Fruit fly (Drosophila melanogaster) whole organism, adult: ENCODE data around the gene mRpL51.
A peak's percentile ranks its signal among the peaks of the same experiment; 100 is the strongest.

Source experiments
- CG11617 ChIP-seq: fragments of 200-800 bp; sonication (Bioruptor generic); optimal IDR thresholded peaks from 2 replicates; lab custom pipeline; 2017; ENCODE audit warnings: mild to moderate bottlenecking, missing biosample characterization, missing genetic modification reagents, missing genetic modification characterization
- CG12768 ChIP-seq: fragments of 200-800 bp; sonication (Bioruptor generic); optimal IDR thresholded peaks from 2 replicates; lab custom pipeline; 2017; ENCODE audit warnings: missing biosample characterization, missing genetic modification characterization, mild to moderate bottlenecking, moderate library complexity, missing genetic modification reagents
- CG14711 ChIP-seq: fragments of 200-800 bp; sonication (Bioruptor generic); optimal IDR thresholded peaks from 2 replicates; lab custom pipeline; 2018; ENCODE audit warnings: missing biosample characterization, mild to moderate bottlenecking, missing genetic modification characterization, moderate library complexity
- CG1620 ChIP-seq: fragments of 200-800 bp; sonication (Bioruptor generic); optimal IDR thresholded peaks from 2 replicates; lab custom pipeline; 2016; ENCODE audit warnings: missing biosample characterization, missing genetic modification characterization
- CG33017 ChIP-seq: fragments of 200-800 bp; sonication (Bioruptor generic); optimal IDR thresholded peaks from 2 replicates; lab custom pipeline; 2018; ENCODE audit warnings: missing biosample characterization, mild to moderate bottlenecking, missing genetic modification characterization, moderate library complexity
- CG5204 ChIP-seq: fragments of 200-800 bp; sonication (Bioruptor generic); optimal IDR thresholded peaks from 2 replicates; lab custom pipeline; 2016; ENCODE audit warnings: missing biosample characterization, missing genetic modification characterization
- CG7045 ChIP-seq: fragments of 200-800 bp; sonication (Bioruptor generic); optimal IDR thresholded peaks from 2 replicates; lab custom pipeline; 2017; ENCODE audit warnings: missing biosample characterization, mild to moderate bottlenecking, missing genetic modification characterization
- CG7101 ChIP-seq: fragments of 200-800 bp; sonication (Bioruptor generic); optimal IDR thresholded peaks from 2 replicates; lab custom pipeline; 2018; ENCODE audit warnings: missing biosample characterization, mild to moderate bottlenecking, missing genetic modification characterization, moderate library complexity
- Clk ChIP-seq: fragments of 200-800 bp; sonication (Bioruptor generic); optimal IDR thresholded peaks from 2 replicates; lab custom pipeline; 2017; ENCODE audit warnings: missing biosample characterization, missing genetic modification characterization
- Crg-1 ChIP-seq: fragments of 200-800 bp; sonication (Bioruptor generic); optimal IDR thresholded peaks from 2 replicates; lab custom pipeline; 2016; ENCODE audit warnings: missing biosample characterization, missing genetic modification characterization
- Hr96 ChIP-seq: fragments of 200-800 bp; sonication (Bioruptor generic); optimal IDR thresholded peaks from 2 replicates; lab custom pipeline; 2016; ENCODE audit warnings: missing biosample characterization, missing genetic modification characterization
- Mnt ChIP-seq: fragments of 200-800 bp; sonication (Bioruptor generic); optimal IDR thresholded peaks from 2 replicates; lab custom pipeline; 2016; ENCODE audit warnings: missing biosample characterization, mild to moderate bottlenecking, missing genetic modification characterization
- bab1 ChIP-seq: fragments of 200-800 bp; sonication (Bioruptor generic); optimal IDR thresholded peaks from 3 replicates; lab custom pipeline; 2019; ENCODE audit warnings: missing biosample characterization, mild to moderate bottlenecking, missing genetic modification characterization, moderate library complexity
- cic ChIP-seq: fragments of 200-800 bp; sonication (Bioruptor generic); optimal IDR thresholded peaks from 2 replicates; lab custom pipeline; 2017; ENCODE audit warnings: missing biosample characterization, mild to moderate bottlenecking, missing genetic modification characterization, moderate library complexity
- cnc ChIP-seq, 2 experiments: fragments of >200 bp; optimal IDR thresholded peaks; 2 replicates each; lab custom pipeline; 2017
- kay ChIP-seq: fragments of 200-800 bp; sonication (Bioruptor generic); peaks from one replicate; lab custom pipeline; 2016; ENCODE audit warnings: missing biosample characterization, missing genetic modification characterization, borderline replicate concordance
- ovo ChIP-seq: fragments of 200-800 bp; sonication (Bioruptor generic); optimal IDR thresholded peaks from 2 replicates; lab custom pipeline; 2016; ENCODE audit warnings: missing biosample characterization, missing genetic modification characterization
- pad ChIP-seq: fragments of 200-800 bp; sonication (Bioruptor generic); optimal IDR thresholded peaks from 3 replicates; lab custom pipeline; 2017; ENCODE audit warnings: missing biosample characterization, missing genetic modification characterization, mild to moderate bottlenecking, moderate library complexity, missing genetic modification reagents
- tj ChIP-seq: fragments of 200-800 bp; sonication (Bioruptor generic); optimal IDR thresholded peaks from 3 replicates; lab custom pipeline; 2017; ENCODE audit warnings: missing biosample characterization, mild to moderate bottlenecking, missing genetic modification characterization, moderate library complexity
- toe ChIP-seq: fragments of 200-800 bp; sonication (Bioruptor generic); optimal IDR thresholded peaks from 2 replicates; lab custom pipeline; 2016; ENCODE audit warnings: missing biosample characterization, missing genetic modification characterization

The mRpL51 gene

dm6 chr2L:8506729-8507128 lies 10.5 kb downstream of the mRpL51 start, which contains the start of gene Dh31:
Gene Dh31, minus strand, starts transcription at chr2L:8506845.
- TF ChIP-seq Crg-1 (GFP tag; lab: Kevin White, UChicago) (no peak), CG33017 (tag; lab: Kevin White, UChicago) (no peak)

DNA sequence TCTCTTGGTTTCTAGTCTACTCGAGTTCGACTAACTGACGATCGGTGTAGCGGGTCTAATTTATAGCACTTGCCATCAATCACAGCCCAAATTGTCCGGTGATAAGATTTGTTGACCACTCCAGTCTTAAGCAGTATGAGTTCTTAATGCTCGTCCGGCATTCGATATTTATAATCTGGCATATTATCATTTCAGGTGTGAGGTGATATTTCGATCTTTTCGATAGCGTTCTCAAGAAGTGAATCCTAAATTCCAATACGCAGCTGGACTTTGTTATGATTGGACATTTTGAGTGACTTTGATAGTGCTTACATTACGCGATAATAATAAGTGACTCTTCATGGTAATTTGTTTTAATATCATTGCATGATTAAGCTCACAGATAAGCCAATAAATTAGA lies 20.9 kb downstream of the mRpL51 start, which contains the start of gene Bace:
TSS of gene Bace (minus strand) at position 39 of the 400 bp plus-strand sequence.
- no peak for TF ChIP-seq CG33017 (tag; lab: Kevin White, UChicago)
- no peak for TF ChIP-seq bab1 (GFP tag; lab: Kevin White, UChicago)
- TF ChIP-seq CG14711 (tag; lab: Kevin White, UChicago): no peak
- no peak for TF ChIP-seq CG7045 (GFP tag; lab: Kevin White, UChicago)
- TF ChIP-seq toe (GFP tag; lab: Kevin White, UChicago): no peak
- TF ChIP-seq CG12768: no peak
- TF ChIP-seq cnc (optimal IDR thresholded peaks at IDR 0.05; lab: Kevin White, UChicago): no peak
- no peak for TF ChIP-seq cic (GFP tag; lab: Kevin White, UChicago)
- no peak for TF ChIP-seq kay (GFP tag; lab: Kevin White, UChicago)
- no peak for TF ChIP-seq Clk (GFP tag; lab: Kevin White, UChicago)

- peak; percentile 82 for TF ChIP-seq kay (GFP tag; lab: Kevin White, UChicago)
- no peak for TF ChIP-seq CG14711 (tag; lab: Kevin White, UChicago)
- no peak for TF ChIP-seq Clk (GFP tag; lab: Kevin White, UChicago)
Measured at dm6 chr2L:8490439-8490838, 26.7 kb downstream of the mRpL51 start, which contains the start of gene CG43400. Gene CG43400, plus strand, starts transcription at chr2L:8490739.

- TF ChIP-seq CG7045 (GFP tag; lab: Kevin White, UChicago): no peak
- TF ChIP-seq Hr96 (GFP tag; lab: Kevin White, UChicago): no peak
- TF ChIP-seq toe (GFP tag; lab: Kevin White, UChicago): peak; percentile 53
- peak; percentile 31 for TF ChIP-seq CG14711 (tag; lab: Kevin White, UChicago)
- TF ChIP-seq cnc (optimal IDR thresholded peaks at IDR 0.05; lab: Kevin White, UChicago): no peak
- peak; percentile 68 for TF ChIP-seq CG7101 (tag; lab: Kevin White, UChicago)
- TF ChIP-seq Mnt (GFP tag; lab: Kevin White, UChicago): peak; percentile 66
- peak; percentile 39 for TF ChIP-seq CG5204
- peak; percentile 42 for TF ChIP-seq bab1 (GFP tag; lab: Kevin White, UChicago)
- peak; percentile 56 for TF ChIP-seq Crg-1 (GFP tag; lab: Kevin White, UChicago)
- peak; percentile 48 for TF ChIP-seq pad (GFP tag; lab: Kevin White, UChicago)
- peak; percentile 67 for TF ChIP-seq CG1620 (GFP tag; lab: Kevin White, UChicago)
- TF ChIP-seq ovo (GFP tag; lab: Kevin White, UChicago): peak; percentile 42
- TF ChIP-seq cic (GFP tag; lab: Kevin White, UChicago): no peak
- TF ChIP-seq tj (GFP tag; lab: Kevin White, UChicago): no peak
- TF ChIP-seq CG33017 (tag; lab: Kevin White, UChicago): no peak
Measured at dm6 chr2L:8488735-8489134, 28.4 kb downstream of the mRpL51 start, which contains the start of gene CG13088. Gene CG13088, plus strand, starts transcription at chr2L:8488981.

- TF ChIP-seq CG7101 (tag; lab: Kevin White, UChicago) (peak; percentile 28), cic (GFP tag; lab: Kevin White, UChicago) (peak; percentile 3), CG33017 (tag; lab: Kevin White, UChicago) (no peak), tj (GFP tag; lab: Kevin White, UChicago) (no peak), Clk (GFP tag; lab: Kevin White, UChicago) (no peak), CG1620 (GFP tag; lab: Kevin White, UChicago) (no peak), CG7045 (GFP tag; lab: Kevin White, UChicago) (no peak), Mnt (GFP tag; lab: Kevin White, UChicago) (no peak), Crg-1 (GFP tag; lab: Kevin White, UChicago) (no peak), CG5204 (no peak), pad (GFP tag; lab: Kevin White, UChicago) (no peak), CG11617 (GFP tag; lab: Kevin White, UChicago) (no peak), CG14711 (tag; lab: Kevin White, UChicago) (no peak), kay (GFP tag; lab: Kevin White, UChicago) (peak; percentile 72), ovo (GFP tag; lab: Kevin White, UChicago) (no peak), bab1 (GFP tag; lab: Kevin White, UChicago) (peak; percentile 68), Hr96 (GFP tag; lab: Kevin White, UChicago) (no peak), cnc (optimal IDR thresholded peaks at IDR 0.05; lab: Kevin White, UChicago) (no peak), CG12768 (no peak), toe (GFP tag; lab: Kevin White, UChicago) (no peak)
Measured at dm6 chr2L:8485562-8485961, 31.6 kb downstream of the mRpL51 start.

DNA sequence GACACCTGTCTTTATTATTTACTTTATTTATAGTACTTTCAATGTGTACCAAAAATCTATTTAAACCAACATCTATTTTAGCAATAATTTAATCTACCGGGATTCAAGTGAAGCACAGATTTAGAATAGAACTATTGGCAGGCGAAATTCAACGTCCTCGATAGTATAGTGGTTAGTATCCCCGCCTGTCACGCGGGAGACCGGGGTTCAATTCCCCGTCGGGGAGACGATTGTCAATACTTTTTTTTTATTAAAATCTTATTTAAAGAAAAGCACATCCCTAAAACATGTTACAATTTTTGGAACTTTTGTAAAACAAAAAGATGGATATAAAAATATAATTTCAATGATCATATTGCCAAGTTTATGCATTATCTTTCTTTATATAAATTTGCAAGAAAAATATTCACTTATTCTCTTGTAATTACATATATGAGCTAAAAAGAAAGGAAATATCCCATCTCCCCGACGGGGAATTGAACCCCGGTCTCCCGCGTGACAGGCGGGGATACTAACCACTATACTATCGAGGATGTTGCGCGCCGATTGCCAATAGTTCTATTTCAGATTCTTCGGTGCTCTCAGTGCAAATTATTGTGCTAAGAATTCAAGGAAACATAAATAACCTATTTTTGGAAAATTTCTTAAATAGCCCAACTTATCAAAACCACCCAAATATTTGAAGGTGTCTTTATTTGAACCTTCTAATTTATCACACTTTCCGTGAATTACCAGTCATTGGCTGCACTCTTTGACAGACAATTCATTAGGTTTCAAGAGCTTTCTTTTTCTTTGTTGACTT lies 35.4 kb downstream of the mRpL51 start, which contains the start of gene CG43796:
TSS of gene CG43796 (plus strand) at position 752 of the 802 bp plus-strand sequence.
- TF ChIP-seq bab1 (GFP tag; lab: Kevin White, UChicago) (peak; percentile 32), Hr96 (GFP tag; lab: Kevin White, UChicago) (no peak)
